Fruit fly (Drosophila melanogaster) whole organism, wandering third instar larva: ENCODE measurements around the gene ea.
A peak's percentile ranks its signal among the peaks of the same experiment; 100 is the strongest.

ENCODE experiments used
- Abd-B ChIP-seq: fragments of >200 bp; optimal IDR thresholded peaks from 2 replicates; lab custom pipeline; 2017; ENCODE audit warnings: missing biosample characterization, missing genetic modification characterization
- CG32264 ChIP-seq: fragments of 200-800 bp; sonication (Bioruptor generic); optimal IDR thresholded peaks from 2 replicates; lab custom pipeline; 2016; ENCODE audit warnings: missing biosample characterization, missing genetic modification characterization
- CG9705 ChIP-seq: fragments of 200-800 bp; sonication (Bioruptor generic); optimal IDR thresholded peaks from 2 replicates; lab custom pipeline; 2018; ENCODE audit warnings: missing biosample characterization, mild to moderate bottlenecking, missing genetic modification characterization
- Dfd ChIP-seq: fragments of >200 bp; optimal IDR thresholded peaks from 2 replicates; lab custom pipeline; 2017; ENCODE audit warnings: missing biosample characterization, missing genetic modification characterization
- Dif ChIP-seq: fragments of 200-275, 200-300 bp; sonication (Bioruptor generic); optimal IDR thresholded peaks from 2 replicates; lab custom pipeline; 2018; ENCODE audit warnings: missing biosample characterization, missing genetic modification characterization; ENCODE audit not compliant: partially characterized antibody
- GATAd ChIP-seq: sonication (Bioruptor generic); optimal IDR thresholded peaks from 2 replicates; lab custom pipeline; 2016; ENCODE audit warnings: missing biosample characterization, missing genetic modification characterization
- HLH106 ChIP-seq: fragments of 200-800 bp; optimal IDR thresholded peaks from 3 replicates; lab custom pipeline; 2019; ENCODE audit warnings: missing biosample characterization, mild to moderate bottlenecking, missing genetic modification characterization, moderate library complexity
- Hnf4 ChIP-seq: fragments of 200-800 bp; sonication (Bioruptor generic); optimal IDR thresholded peaks from 2 replicates; lab custom pipeline; 2016; ENCODE audit warnings: missing biosample characterization, mild to moderate bottlenecking, missing genetic modification characterization
- Hr78 ChIP-seq: fragments of >200 bp; optimal IDR thresholded peaks from 2 replicates; lab custom pipeline; 2017; ENCODE audit warnings: missing biosample characterization, missing genetic modification characterization
- Hr83 ChIP-seq: fragments of 200-300 bp; sonication (Bioruptor generic); optimal IDR thresholded peaks from 2 replicates; lab custom pipeline; 2016; ENCODE audit warnings: missing biosample characterization, mild to moderate bottlenecking, missing genetic modification characterization, moderate library complexity; ENCODE audit not compliant: poor library complexity, severe bottlenecking
- Jra ChIP-seq: sonication (Bioruptor generic); optimal IDR thresholded peaks from 2 replicates; lab custom pipeline; 2016; ENCODE audit warnings: missing biosample characterization, missing genetic modification characterization
- Mio ChIP-seq: sonication (Bioruptor generic); optimal IDR thresholded peaks from 2 replicates; lab custom pipeline; 2016; ENCODE audit warnings: missing biosample characterization, missing genetic modification characterization
- N ChIP-seq: fragments of >200 bp; optimal IDR thresholded peaks from 2 replicates; lab custom pipeline; 2018; ENCODE audit warnings: missing biosample characterization, missing external identifiers, missing genetic modification characterization
- OdsH ChIP-seq: fragments of 200-800 bp; sonication (Bioruptor generic); optimal IDR thresholded peaks from 2 replicates; lab custom pipeline; 2016; ENCODE audit warnings: missing biosample characterization, mild to moderate bottlenecking, missing genetic modification characterization
- Rel ChIP-seq, 2 experiments: fragments of 200-800 bp; sonication (Bioruptor generic) in 1 of 2; optimal IDR thresholded peaks; 2 replicates in 1 of 2; 3 replicates in 1 of 2; lab custom pipeline; 2016 to 2019; ENCODE audit warnings: mild to moderate bottlenecking in 2 of 2, missing biosample characterization in 2 of 2, missing genetic modification characterization in 2 of 2, moderate library complexity in 1 of 2
- Sp1 ChIP-seq: fragments of 200-800 bp; sonication (Bioruptor generic); optimal IDR thresholded peaks from 3 replicates; lab custom pipeline; 2019; ENCODE audit warnings: missing biosample characterization, mild to moderate bottlenecking, missing genetic modification characterization, moderate library complexity
- Vsx2 ChIP-seq: fragments of 200-300, 225-300 bp; sonication (Bioruptor generic); optimal IDR thresholded peaks from 2 replicates; lab custom pipeline; 2018; ENCODE audit warnings: missing biosample characterization, missing genetic modification characterization; ENCODE audit not compliant: partially characterized antibody
- br ChIP-seq: fragments of 200-800 bp; sonication (Bioruptor generic); optimal IDR thresholded peaks from 2 replicates; lab custom pipeline; 2016; ENCODE audit warnings: missing biosample characterization, missing genetic modification characterization
- dl ChIP-seq, 2 experiments: fragments of 175-275, 200-275 bp in 1 of 2; fragments of 200-275 bp in 1 of 2; sonication (Bioruptor generic); optimal IDR thresholded peaks; lab custom pipeline; 2018; ENCODE audit warnings: mild to moderate bottlenecking in 2 of 2, missing biosample characterization in 2 of 2, missing genetic modification characterization in 2 of 2, moderate library complexity in 2 of 2; ENCODE audit not compliant: partially characterized antibody in 2 of 2, insufficient read depth in 1 of 2
- dmrt93B ChIP-seq: fragments of 200-800 bp; sonication (Bioruptor generic); optimal IDR thresholded peaks from 2 replicates; lab custom pipeline; 2018; ENCODE audit warnings: missing biosample characterization, mild to moderate bottlenecking, missing genetic modification characterization
- dsf ChIP-seq: sonication (Bioruptor generic); optimal IDR thresholded peaks from 2 replicates; lab custom pipeline; 2016; ENCODE audit warnings: missing biosample characterization, missing genetic modification characterization, borderline replicate concordance
- ey ChIP-seq: fragments of 200-800 bp; sonication (Bioruptor generic); optimal IDR thresholded peaks from 2 replicates; lab custom pipeline; 2016; ENCODE audit warnings: missing biosample characterization, missing genetic modification characterization
- foxo ChIP-seq, 2 experiments: fragments of 200-800 bp; sonication (Bioruptor generic); optimal IDR thresholded peaks; 2 replicates in 1 of 2; 3 replicates in 1 of 2; lab custom pipeline; 2016 to 2017; ENCODE audit warnings: missing biosample characterization in 2 of 2, missing genetic modification characterization in 2 of 2
- fru ChIP-seq: fragments of 200-800 bp; sonication (Bioruptor generic); optimal IDR thresholded peaks from 3 replicates; lab custom pipeline; 2016; ENCODE audit warnings: missing biosample characterization, mild to moderate bottlenecking, missing genetic modification characterization
- h ChIP-seq: fragments of 200-800 bp; sonication (Bioruptor generic); optimal IDR thresholded peaks from 3 replicates; lab custom pipeline; 2016; ENCODE audit warnings: missing biosample characterization, mild to moderate bottlenecking, missing genetic modification characterization
- jim ChIP-seq: fragments of 175-275, 200-325 bp; sonication (Bioruptor generic); optimal IDR thresholded peaks from 2 replicates; lab custom pipeline; 2016; ENCODE audit warnings: missing biosample characterization, mild to moderate bottlenecking, missing genetic modification characterization
- lola ChIP-seq: fragments of >200 bp; optimal IDR thresholded peaks from 2 replicates; lab custom pipeline; 2017; ENCODE audit warnings: missing biosample characterization, missing genetic modification characterization
- rgr ChIP-seq: fragments of 200-800 bp; sonication (Bioruptor generic); optimal IDR thresholded peaks from 3 replicates; lab custom pipeline; 2016; ENCODE audit warnings: missing biosample characterization, mild to moderate bottlenecking, missing genetic modification characterization
- sage ChIP-seq: fragments of 200-800 bp; sonication (Bioruptor generic); optimal IDR thresholded peaks from 2 replicates; lab custom pipeline; 2016; ENCODE audit warnings: missing biosample characterization, mild to moderate bottlenecking, missing genetic modification characterization
- usp ChIP-seq: fragments of >200 bp; optimal IDR thresholded peaks from 2 replicates; lab custom pipeline; 2017; ENCODE audit warnings: missing biosample characterization, missing genetic modification characterization
- woc ChIP-seq: sonication (Bioruptor generic); optimal IDR thresholded peaks from 2 replicates; lab custom pipeline; 2016; ENCODE audit warnings: missing biosample characterization, mild to moderate bottlenecking, missing genetic modification characterization

ea gene

DNA sequence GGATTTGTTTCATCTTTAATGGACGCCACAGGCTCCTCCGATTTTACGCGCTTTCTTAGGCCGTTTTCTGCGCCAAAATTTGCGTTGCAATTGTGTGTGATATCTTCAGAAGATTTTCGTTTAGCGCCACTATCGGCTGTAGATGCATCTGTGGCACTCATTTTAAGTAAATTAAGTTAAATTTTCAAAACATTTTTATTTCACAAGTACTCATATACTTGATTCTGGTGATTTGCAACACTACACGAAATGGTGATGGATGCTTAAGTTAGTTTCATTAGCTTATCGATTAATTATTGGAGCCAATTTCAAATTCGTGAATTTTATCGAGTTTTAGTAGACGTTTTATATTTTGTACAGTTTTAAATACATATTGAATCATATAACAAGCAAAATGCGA, 35.1 kb downstream of the ea start, which contains the start of gene CG6171:
CG6171 (minus strand) TSS at position 250 of the 400 bp plus-strand sequence.
- TF ChIP-seq dl (GFP tag; optimal IDR thresholded peaks at IDR 0.05; lab: Kevin White, UChicago; ENCODE audit: insufficient read depth in 1 of 2, partially characterized antibody in 2 of 2) (no peak), ey (no peak), lola (peak; percentile 22), Dif (GFP tag; lab: Kevin White, UChicago) (no peak), dmrt93B (no peak), rgr (GFP tag; lab: Kevin White, UChicago) (peak; percentile 36), N (GFP tag; lab: Kevin White, UChicago) (no peak), dsf (GFP tag; lab: Kevin White, UChicago) (no peak), Mio (GFP tag; lab: Kevin White, UChicago) (no peak), GATAd (GFP tag; lab: Kevin White, UChicago) (no peak), sage (GFP tag; lab: Kevin White, UChicago) (no peak), OdsH (GFP tag; lab: Kevin White, UChicago) (no peak), h (GFP tag; lab: Kevin White, UChicago) (no peak), CG32264 (GFP tag; lab: Kevin White, UChicago) (no peak), usp (GFP tag; lab: Kevin White, UChicago) (no peak), Jra (no peak), Vsx2 (GFP tag; lab: Kevin White, UChicago) (no peak), br (GFP tag; lab: Kevin White, UChicago) (no peak), Sp1 (no peak), woc (GFP tag; lab: Kevin White, UChicago) (no peak), fru (GFP tag; lab: Kevin White, UChicago) (no peak), Hr83 (peak; percentile 23)

DNA sequence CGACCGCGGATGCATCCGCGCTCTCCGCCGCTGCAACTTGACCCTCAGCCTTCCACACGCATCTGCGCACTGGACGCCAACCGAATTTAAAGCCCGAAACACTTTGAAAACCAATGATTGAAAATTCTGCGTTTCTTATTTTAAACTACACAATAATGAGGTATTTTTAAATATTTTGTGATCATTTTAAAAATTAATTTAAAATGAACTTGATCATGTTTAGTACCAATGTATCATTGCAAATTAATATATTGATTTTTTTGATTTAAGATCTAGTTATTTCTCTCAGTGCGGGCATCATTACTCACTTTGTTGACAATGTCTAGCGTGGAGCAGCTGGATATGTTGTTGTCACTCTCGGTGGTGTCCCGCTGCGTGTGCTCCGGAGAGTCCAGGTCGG, 38.3 kb downstream of the ea start:
- TF ChIP-seq Vsx2 (GFP tag; lab: Kevin White, UChicago) (no peak), CG9705 (GFP tag; lab: Kevin White, UChicago) (no peak), rgr (GFP tag; lab: Kevin White, UChicago) (peak; percentile 28), Hr78 (GFP tag; lab: Kevin White, UChicago) (no peak), Rel (GFP tag; optimal IDR thresholded peaks at IDR 0.05; lab: Kevin White, UChicago) (no peak), Rel (tag; optimal IDR thresholded peaks at IDR 0.05; lab: Kevin White, UChicago) (no peak), Sp1 (peak; percentile 44), sage (GFP tag; lab: Kevin White, UChicago) (no peak), dmrt93B (no peak), foxo (GFP tag; optimal IDR thresholded peaks at IDR 0.05; lab: Kevin White, UChicago) (peak in 1 of 2 experiments; percentile 63), Dfd (GFP tag; lab: Kevin White, UChicago) (no peak), Hnf4 (no peak), GATAd (GFP tag; lab: Kevin White, UChicago) (no peak), CG32264 (GFP tag; lab: Kevin White, UChicago) (no peak), usp (GFP tag; lab: Kevin White, UChicago) (no peak), OdsH (GFP tag; lab: Kevin White, UChicago) (peak; percentile 8), dsf (GFP tag; lab: Kevin White, UChicago) (no peak), lola (no peak), woc (GFP tag; lab: Kevin White, UChicago) (no peak), Abd-B (no peak), HLH106 (peak; percentile 48), ey (peak; percentile 31)

DNA sequence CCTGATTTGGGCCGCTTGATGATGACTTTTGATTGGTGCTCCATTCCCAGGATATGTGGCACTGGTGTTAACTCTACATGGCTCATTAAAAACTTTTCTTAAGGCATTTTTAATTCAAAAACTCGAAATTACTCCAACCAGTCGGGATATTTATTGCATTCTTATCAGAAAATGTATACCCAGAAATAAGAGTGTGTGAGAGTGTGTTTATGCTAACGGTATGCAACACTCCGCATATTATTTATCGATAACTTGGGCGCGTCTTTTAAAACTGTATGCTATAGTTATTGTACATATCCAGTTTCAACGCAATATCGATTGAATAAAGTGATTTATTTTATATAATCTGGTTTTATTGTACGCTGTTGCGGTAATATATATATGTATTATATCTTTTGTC, 38.9 kb downstream of the ea start, which contains the start of gene CG34404:
CG34404 (minus strand) TSS at position 189 of the 400 bp plus-strand sequence.
- peak; percentile 8 for TF ChIP-seq rgr (GFP tag; lab: Kevin White, UChicago)
- TF ChIP-seq foxo (GFP tag; optimal IDR thresholded peaks at IDR 0.05; lab: Kevin White, UChicago), result peak in 1 of 2 experiments; percentile 39
- TF ChIP-seq Dif (GFP tag; lab: Kevin White, UChicago), result no peak
- TF ChIP-seq, all 38 proteins: peak for 2

DNA sequence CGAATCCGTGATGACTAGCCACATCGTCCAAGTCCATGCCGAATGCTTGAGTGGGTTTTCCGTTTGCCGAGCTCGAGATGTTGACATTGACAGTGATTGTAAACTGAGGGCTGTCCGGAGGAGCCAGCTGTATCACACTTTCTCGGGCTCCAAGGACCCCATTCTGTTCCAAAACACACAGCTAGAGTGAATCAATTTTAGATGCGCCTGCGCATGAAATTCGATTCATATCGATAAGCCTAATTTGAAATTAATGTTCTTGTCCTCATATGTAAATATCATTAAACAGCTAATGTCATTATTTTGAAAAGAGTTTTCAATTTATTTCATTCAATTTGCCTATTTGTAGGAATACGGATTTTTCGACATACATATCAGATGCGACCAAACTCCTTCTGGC, 41.2 kb downstream of the ea start, which contains the start of gene CG14868:
CG14868 (minus strand) TSS at position 204 of the 400 bp plus-strand sequence.
- TF ChIP-seq Dif (GFP tag; lab: Kevin White, UChicago) (no peak), jim (no peak), OdsH (GFP tag; lab: Kevin White, UChicago) (no peak), CG32264 (GFP tag; lab: Kevin White, UChicago) (no peak), Hnf4 (no peak), br (GFP tag; lab: Kevin White, UChicago) (no peak), Rel (GFP tag; optimal IDR thresholded peaks at IDR 0.05; lab: Kevin White, UChicago) (no peak), Rel (tag; optimal IDR thresholded peaks at IDR 0.05; lab: Kevin White, UChicago) (no peak), Hr83 (no peak), dsf (GFP tag; lab: Kevin White, UChicago) (no peak), Dfd (GFP tag; lab: Kevin White, UChicago) (no peak), dmrt93B (no peak), ey (no peak)
